Fruit fly (Drosophila melanogaster) S2 (cell line): ENCODE measurements around the gene CG17776.

ENCODE experiments used
- CG8478 ChIP-seq: fragments of >200 bp; optimal IDR thresholded peaks from 2 replicates; lab custom pipeline; 2018
- CTCF ChIP-seq, 2 experiments: fragments of >200 bp; optimal IDR thresholded peaks; 2 replicates each; lab custom pipeline; 2018

CG17776 gene

DNA sequence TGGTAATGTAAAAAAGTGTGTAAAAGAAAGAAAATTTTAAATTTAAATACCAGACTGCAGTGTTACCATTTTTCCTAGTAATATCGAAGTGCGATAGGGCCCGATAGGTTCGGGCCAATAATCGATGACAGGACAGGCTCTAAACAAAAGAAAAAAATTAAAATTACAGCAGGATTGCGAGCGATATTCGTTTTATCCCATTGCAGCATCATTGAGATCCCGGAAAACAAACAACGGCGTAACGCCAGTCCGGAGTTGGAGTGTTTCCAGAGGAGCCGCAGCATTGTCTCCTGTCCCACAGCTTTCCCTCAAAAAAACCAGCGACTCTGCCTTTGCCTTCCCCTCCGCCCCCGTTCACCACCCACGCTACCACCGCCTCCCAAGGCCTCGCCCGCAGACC lies 40.6 kb downstream of the CG17776 start, which contains the start of gene pcx:
pcx (plus strand) TSS at position 159 of the 400 bp plus-strand sequence.
- TF ChIP-seq CG8478 (lab: Kevin White, UChicago) (no peak), CTCF (optimal IDR thresholded peaks at IDR 0.05; lab: Kevin White, UChicago) (no peak)
